Worm (Caenorhabditis elegans) whole organism, L3 larva: Measurements from ENCODE around the gene srbc-55.

Experiments
- ZK546.5 ChIP-seq: sonication (generic microtip); optimal IDR thresholded peaks from 2 replicates; lab custom pipeline; 2017; ENCODE audit warnings: missing biosample characterization, missing genetic modification characterization
- aly-2 ChIP-seq: fragments of 150-350 bp; optimal IDR thresholded peaks from 2 replicates; lab custom pipeline; 2014; ENCODE audit warnings: missing biosample characterization, missing genetic modification characterization
- ceh-9 ChIP-seq: sonication (generic microtip); optimal IDR thresholded peaks from 2 replicates; lab custom pipeline; 2018; ENCODE audit warnings: missing biosample characterization, missing genetic modification characterization
- egl-27 ChIP-seq: sonication (generic microtip); optimal IDR thresholded peaks from 4 replicates; lab custom pipeline; 2017; ENCODE audit warnings: missing biosample characterization, missing genetic modification reagents, missing genetic modification characterization
- elt-3 ChIP-seq, 3 experiments: fragments of 150-350 bp in 1 of 3; sonication (generic microtip) in 2 of 3; optimal IDR thresholded peaks; 2 replicates in 2 of 3; 4 replicates in 1 of 3; lab custom pipeline; 2014 to 2017; ENCODE audit warnings: missing biosample characterization in 3 of 3, missing genetic modification characterization in 3 of 3
- lin-15B ChIP-seq: fragments of 150-350 bp; optimal IDR thresholded peaks from 2 replicates; lab custom pipeline; 2014; ENCODE audit warnings: missing biosample characterization, missing genetic modification characterization
- lin-39 ChIP-seq: fragments of 150-350 bp; optimal IDR thresholded peaks from 2 replicates; lab custom pipeline; 2018; ENCODE audit warnings: missing biosample characterization, missing genetic modification reagents, missing genetic modification characterization
- nhr-237 ChIP-seq: fragments of 150-350 bp; optimal IDR thresholded peaks from 2 replicates; lab custom pipeline; 2014; ENCODE audit warnings: missing biosample characterization, missing genetic modification characterization
- nhr-43 ChIP-seq: sonication (generic microtip); optimal IDR thresholded peaks from 2 replicates; lab custom pipeline; 2016; ENCODE audit warnings: mild to moderate bottlenecking, missing genetic modification characterization, missing compliant biosample characterization; ENCODE audit not compliant: poor library complexity, severe bottlenecking
- nhr-77 ChIP-seq: fragments of 150-350 bp; optimal IDR thresholded peaks from 2 replicates; lab custom pipeline; 2014; ENCODE audit warnings: missing biosample characterization, missing genetic modification characterization
- snpc-4 ChIP-seq: fragments of 150-350 bp; optimal IDR thresholded peaks from 2 replicates; lab custom pipeline; 2014; ENCODE audit warnings: missing biosample characterization, missing genetic modification characterization
- unc-62 ChIP-seq: fragments of 150-350 bp; sonication (generic microtip); optimal IDR thresholded peaks from 4 replicates; lab custom pipeline; 2014; ENCODE audit warnings: missing biosample characterization, missing genetic modification reagents, missing genetic modification characterization
- zag-1 ChIP-seq: fragments of 150-350 bp; optimal IDR thresholded peaks from 2 replicates; lab custom pipeline; 2014; ENCODE audit warnings: missing biosample characterization, missing genetic modification characterization
- ztf-4 ChIP-seq: fragments of 150-350 bp; optimal IDR thresholded peaks from 2 replicates; lab custom pipeline; 2014; ENCODE audit warnings: missing biosample characterization, missing genetic modification characterization

DNA sequence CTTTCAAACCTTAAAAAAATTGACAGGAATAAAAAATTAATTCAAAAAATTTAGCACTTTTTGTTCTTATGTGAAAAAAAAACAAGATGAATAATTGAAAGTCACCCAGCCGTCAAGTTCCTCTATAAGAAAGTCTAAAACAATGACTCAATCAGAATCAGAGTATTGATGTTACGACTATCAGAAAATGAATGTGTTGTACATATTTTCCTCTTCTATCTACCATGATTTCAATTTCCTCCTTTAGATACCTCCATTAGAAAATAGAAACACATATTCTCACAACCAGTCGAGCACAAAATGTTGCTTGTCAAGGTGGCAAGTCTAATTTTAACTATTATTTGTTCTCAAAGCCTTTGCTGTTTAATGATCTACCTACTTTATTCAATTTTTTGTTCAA, 9.8 kb downstream of the srbc-55 start, which contains the start of gene srbc-48:
- TF ChIP-seq unc-62 (GFP tag; lab: Kevin White, UChicago) (no peak), nhr-77 (tag; lab: Kevin White, UChicago) (no peak), nhr-237 (tag; lab: Kevin White, UChicago) (no peak), ZK546.5 (no peak), aly-2 (tag; lab: Kevin White, UChicago) (no peak), elt-3 (tag; optimal IDR thresholded peaks at IDR 0.05; lab: Kevin White, UChicago) (no peak), ceh-9 (tag; lab: Kevin White, UChicago) (no peak), lin-15B (tag; lab: Kevin White, UChicago) (no peak), snpc-4 (no peak), ztf-4 (tag; lab: Kevin White, UChicago) (no peak), nhr-43 (tag; lab: Kevin White, UChicago) (no peak), zag-1 (tag; lab: Kevin White, UChicago) (no peak), egl-27 (tag; lab: Kevin White, UChicago) (no peak), lin-39 (tag; lab: Kevin White, UChicago) (no peak)
